Fruit fly (Drosophila melanogaster) whole organism, embryonic: Measurements from ENCODE around the gene stv.
A peak's percentile ranks its signal among the peaks of the same experiment; 100 is the strongest.

ENCODE experiments used
- Atf6 ChIP-seq: fragments of 200-800 bp; sonication (Bioruptor generic); IDR thresholded peaks from 2 replicates; pipeline ENCODE4 v1.3.6; 2022; ENCODE audit warnings: missing biosample characterization, missing genetic modification characterization
- BtbVII ChIP-seq: fragments of 200-800 bp; sonication (Bioruptor generic); optimal IDR thresholded peaks from 3 replicates; lab custom pipeline; 2017; ENCODE audit warnings: missing biosample characterization, mild to moderate bottlenecking, missing genetic modification characterization
- CG10543 ChIP-seq: fragments of 200-800 bp; sonication (Bioruptor generic); optimal IDR thresholded peaks from 3 replicates; lab custom pipeline; 2017; ENCODE audit warnings: missing biosample characterization, mild to moderate bottlenecking, missing genetic modification characterization, moderate library complexity
- CG11456 ChIP-seq: fragments of 200-800 bp; sonication (Bioruptor generic); IDR thresholded peaks from 3 replicates; pipeline ENCODE4 v1.3.6; 2022; ENCODE audit warnings: missing biosample characterization, missing genetic modification characterization
- CG14441 ChIP-seq: fragments of 200-800 bp; sonication (Bioruptor generic); IDR thresholded peaks from 2 replicates; pipeline ENCODE4 v1.3.6; 2022; ENCODE audit warnings: missing biosample characterization, missing genetic modification characterization
- CG16779 ChIP-seq: fragments of 200-800 bp; sonication (Bioruptor generic); IDR thresholded peaks from 2 replicates; pipeline ENCODE4 v1.3.6; 2022; ENCODE audit warnings: missing biosample characterization, missing genetic modification characterization
- CG17359 ChIP-seq: fragments of 200-800 bp; sonication (Bioruptor generic); optimal IDR thresholded peaks from 3 replicates; lab custom pipeline; 2018; ENCODE audit warnings: missing biosample characterization, mild to moderate bottlenecking, missing genetic modification characterization, moderate library complexity
- CG1792 ChIP-seq: fragments of 200-800 bp; sonication (Bioruptor generic); optimal IDR thresholded peaks from 2 replicates; lab custom pipeline; 2016; ENCODE audit warnings: missing biosample characterization, missing genetic modification characterization
- CG2129 ChIP-seq: fragments of 200-800 bp; sonication (Bioruptor generic); IDR thresholded peaks from 2 replicates; pipeline ENCODE4 v1.3.6; 2022; ENCODE audit warnings: missing biosample characterization, missing genetic modification characterization; ENCODE audit not compliant: partially characterized antibody
- CG30020 ChIP-seq: fragments of 200-800 bp; optimal IDR thresholded peaks from 2 replicates; lab custom pipeline; 2019; ENCODE audit warnings: missing biosample characterization, mild to moderate bottlenecking, missing genetic modification characterization, moderate library complexity
- CG32767 ChIP-seq: fragments of 200-800 bp; sonication (Bioruptor generic); IDR thresholded peaks from 2 replicates; pipeline ENCODE4 v1.3.6; 2022; ENCODE audit warnings: missing biosample characterization, missing genetic modification characterization
- CG3281 ChIP-seq: fragments of 200-800 bp; sonication (Bioruptor generic); optimal IDR thresholded peaks from 3 replicates; lab custom pipeline; 2017; ENCODE audit warnings: missing biosample characterization, mild to moderate bottlenecking, missing genetic modification characterization
- CG34376 ChIP-seq: fragments of 200-800 bp; sonication (Bioruptor generic); optimal IDR thresholded peaks from 2 replicates; lab custom pipeline; 2018; ENCODE audit warnings: missing biosample characterization, mild to moderate bottlenecking, missing genetic modification characterization
- CG3847 ChIP-seq: fragments of 200-800 bp; sonication (Bioruptor generic); IDR thresholded peaks from 2 replicates; pipeline ENCODE4 v1.3.6; 2022; ENCODE audit warnings: missing biosample characterization, missing genetic modification characterization
- CG4360 ChIP-seq: fragments of 200-800 bp; sonication (Bioruptor generic); IDR thresholded peaks from 2 replicates; pipeline ENCODE4 v1.3.6; 2022; ENCODE audit warnings: missing biosample characterization, missing genetic modification characterization
- CG4854 ChIP-seq: fragments of 200-800 bp; sonication (Bioruptor generic); optimal IDR thresholded peaks from 2 replicates; lab custom pipeline; 2016; ENCODE audit warnings: missing biosample characterization, missing genetic modification characterization, inconsistent platforms
- CG6175 ChIP-seq: fragments of 200-800 bp; sonication (Bioruptor generic); IDR thresholded peaks from 3 replicates; pipeline ENCODE4 v1.3.6; 2022; ENCODE audit warnings: missing biosample characterization, missing genetic modification characterization
- CG6813 ChIP-seq: fragments of 200-800 bp; sonication (Bioruptor generic); optimal IDR thresholded peaks from 2 replicates; lab custom pipeline; 2017; ENCODE audit warnings: missing biosample characterization, missing genetic modification characterization, mild to moderate bottlenecking, moderate library complexity, missing genetic modification reagents
- CG8290 ChIP-seq, 3 experiments: fragments of 200-800 bp; sonication (Bioruptor generic); optimal IDR thresholded peaks; 2 replicates each; lab custom pipeline; 2016 to 2019; ENCODE audit warnings: missing biosample characterization in 3 of 3, missing genetic modification characterization in 3 of 3, mild to moderate bottlenecking in 2 of 3, moderate library complexity in 1 of 3
- CG9876 ChIP-seq: fragments of 200-800 bp; sonication (Bioruptor generic); optimal IDR thresholded peaks from 2 replicates; lab custom pipeline; 2016; ENCODE audit warnings: missing biosample characterization, missing genetic modification characterization
- CG9932 ChIP-seq: fragments of 200-800 bp; sonication (Bioruptor generic); IDR thresholded peaks from 2 replicates; pipeline ENCODE4 v1.3.6; 2022; ENCODE audit warnings: missing biosample characterization, missing genetic modification characterization
- HHEX ChIP-seq: fragments of 200-800 bp; sonication (Bioruptor generic); optimal IDR thresholded peaks from 3 replicates; lab custom pipeline; 2017; ENCODE audit warnings: missing biosample characterization, mild to moderate bottlenecking, missing genetic modification characterization, missing genetic modification reagents
- HLH4C ChIP-seq: fragments of 200-800 bp; sonication (Bioruptor generic); IDR thresholded peaks from 3 replicates; pipeline ENCODE4 v1.3.6; 2022; ENCODE audit warnings: missing biosample characterization, missing genetic modification characterization; ENCODE audit not compliant: partially characterized antibody
- Med ChIP-seq: fragments of 200-800 bp; sonication (Bioruptor generic); peaks from one replicate; lab custom pipeline; 2016; ENCODE audit warnings: missing biosample characterization, missing genetic modification characterization, mild to moderate bottlenecking, inconsistent platforms, moderate library complexity
- Scr ChIP-seq: fragments of 200-800 bp; sonication (Bioruptor generic); IDR thresholded peaks from 2 replicates; pipeline ENCODE4 v1.3.6; 2022; ENCODE audit warnings: missing biosample characterization, missing genetic modification characterization; ENCODE audit not compliant: partially characterized antibody
- amos ChIP-seq: fragments of 200-800 bp; sonication (Bioruptor generic); IDR thresholded peaks from 2 replicates; pipeline ENCODE4 v1.3.6; 2022; ENCODE audit warnings: missing biosample characterization, missing genetic modification characterization; ENCODE audit not compliant: partially characterized antibody
- aop ChIP-seq: fragments of 200-800 bp; sonication (Bioruptor generic); IDR thresholded peaks from 2 replicates; pipeline ENCODE4 v1.3.6; 2022; ENCODE audit warnings: missing biosample characterization, missing genetic modification characterization
- chinmo ChIP-seq: fragments of 200-800 bp; sonication (Bioruptor generic); IDR thresholded peaks from 4 replicates; pipeline ENCODE4 v1.3.6; 2022; ENCODE audit warnings: missing biosample characterization, missing genetic modification characterization; ENCODE audit not compliant: partially characterized antibody
- ems ChIP-seq: fragments of 200-800 bp; sonication (Bioruptor generic); optimal IDR thresholded peaks from 3 replicates; lab custom pipeline; 2016; ENCODE audit warnings: missing biosample characterization, missing genetic modification characterization
- eyg ChIP-seq: fragments of 200-800 bp; sonication (Bioruptor generic); optimal IDR thresholded peaks from 3 replicates; lab custom pipeline; 2016; ENCODE audit warnings: missing biosample characterization, missing genetic modification characterization
- fd96Cb ChIP-seq: fragments of 200-800 bp; sonication (Bioruptor generic); optimal IDR thresholded peaks from 2 replicates; lab custom pipeline; 2018; ENCODE audit warnings: missing biosample characterization, mild to moderate bottlenecking, missing genetic modification characterization, moderate library complexity
- ftz-f1 ChIP-seq: fragments of 200-800 bp; sonication (Bioruptor generic); optimal IDR thresholded peaks from 2 replicates; lab custom pipeline; 2016; ENCODE audit warnings: missing biosample characterization, missing genetic modification characterization
- gsb-n ChIP-seq: fragments of 200-800 bp; sonication (Bioruptor generic); optimal IDR thresholded peaks from 3 replicates; lab custom pipeline; 2018; ENCODE audit warnings: missing biosample characterization, mild to moderate bottlenecking, missing genetic modification characterization
- her ChIP-seq: fragments of 200-800 bp; sonication (Bioruptor generic); optimal IDR thresholded peaks from 2 replicates; lab custom pipeline; 2016; ENCODE audit warnings: missing biosample characterization, missing genetic modification characterization
- hkb ChIP-seq, 2 experiments: fragments of 200-800 bp in 1 of 2; fragments of >200 bp in 1 of 2; sonication (Bioruptor generic) in 1 of 2; IDR thresholded peaks in 1 of 2; optimal IDR thresholded peaks in 1 of 2; 2 replicates each; pipeline versions ENCODE4 v1.3.6 to Lab custom; 2017 to 2022; ENCODE audit warnings: missing biosample characterization in 1 of 2, missing genetic modification characterization in 1 of 2
- inv ChIP-seq: fragments of 200-800 bp; sonication (Bioruptor generic); IDR thresholded peaks from 2 replicates; pipeline ENCODE4 v1.3.6; 2022; ENCODE audit warnings: missing biosample characterization, missing genetic modification characterization; ENCODE audit not compliant: partially characterized antibody
- mirr ChIP-seq: fragments of 200-800 bp; sonication (Bioruptor generic); optimal IDR thresholded peaks from 3 replicates; lab custom pipeline; 2018; ENCODE audit warnings: missing biosample characterization, mild to moderate bottlenecking, missing genetic modification characterization
- otp ChIP-seq: fragments of 200-800 bp; sonication (Bioruptor generic); IDR thresholded peaks from 3 replicates; pipeline ENCODE4, ENCODE4 v1.3.6; 2022; ENCODE audit warnings: missing biosample characterization, missing genetic modification characterization
- rib ChIP-seq: fragments of 200-800 bp; sonication (Bioruptor generic); IDR thresholded peaks from 2 replicates; pipeline ENCODE4 v1.3.6; 2022; ENCODE audit warnings: missing biosample characterization, missing genetic modification characterization
- schlank ChIP-seq: fragments of 200-800 bp; sonication (Bioruptor generic); optimal IDR thresholded peaks from 2 replicates; lab custom pipeline; 2018; ENCODE audit warnings: missing biosample characterization, mild to moderate bottlenecking, missing genetic modification characterization
- sna ChIP-seq: fragments of 200-800 bp; sonication (Bioruptor generic); IDR thresholded peaks from 2 replicates; pipeline ENCODE4 v1.3.6; 2022; ENCODE audit warnings: missing biosample characterization, missing genetic modification characterization; ENCODE audit not compliant: partially characterized antibody
- so ChIP-seq: fragments of 200-800 bp; sonication (Bioruptor generic); IDR thresholded peaks from 3 replicates; pipeline ENCODE4 v1.3.6; 2022; ENCODE audit warnings: missing biosample characterization, missing genetic modification characterization
- sr ChIP-seq: fragments of 200-800 bp; sonication (Bioruptor generic); IDR thresholded peaks from 3 replicates; pipeline ENCODE4 v1.3.6; 2022; ENCODE audit warnings: missing biosample characterization, missing genetic modification characterization
- tna ChIP-seq: fragments of 200-800 bp; sonication (Bioruptor generic); IDR thresholded peaks from 2 replicates; pipeline ENCODE4 v1.3.6; 2022; ENCODE audit warnings: missing biosample characterization, missing genetic modification characterization; ENCODE audit not compliant: partially characterized antibody
- z ChIP-seq: fragments of 200-800 bp; sonication (Bioruptor generic); IDR thresholded peaks from 3 replicates; pipeline ENCODE4 v1.3.6; 2022; ENCODE audit warnings: missing biosample characterization, missing genetic modification characterization
- zfh1 ChIP-seq: fragments of 200-800 bp; sonication (Bioruptor generic); IDR thresholded peaks from 3 replicates; pipeline ENCODE4 v1.3.6; 2022; ENCODE audit warnings: missing biosample characterization, missing genetic modification characterization

stv gene

dm6 chr3L:13477453-13478184 is at the start of gene stv:
Gene stv (plus strand): TSS chr3L:13477541.
- TF ChIP-seq schlank (no peak), BtbVII (GFP tag; lab: Kevin White, UChicago) (peak; percentile 28), zfh1 (no peak), ems (no peak), chinmo (peak; percentile 87; the same call in 2 of the 4 replicates), Atf6 (GFP tag; lab: Robert Waterston, UW) (peak; percentile 7; the same call in 1 of the 2 replicates), CG34376 (GFP tag; lab: Kevin White, UChicago) (peak; percentile 10), CG14441 (GFP tag; lab: Robert Waterston, UW) (peak; percentile 27; the same call in 1 of the 2 replicates), ftz-f1 (GFP tag; lab: Kevin White, UChicago) (peak; percentile 28), CG10543 (GFP tag; lab: Kevin White, UChicago) (peak; percentile 57), tna (GFP tag; lab: Robert Waterston, UW) (peak; percentile 21; the same call in 1 of the 2 replicates), aop (no peak), eyg (GFP tag; lab: Kevin White, UChicago) (no peak), CG11456 (peak; percentile 37; the same call in 2 of the 3 replicates), amos (GFP tag; lab: Robert Waterston, UW) (peak; percentile 40; the same call in 1 of the 2 replicates), CG1792 (no peak), gsb-n (no peak), CG8290 (GFP tag; optimal IDR thresholded peaks at IDR 0.05; lab: Kevin White, UChicago) (no peak), CG8290 (tag; optimal IDR thresholded peaks at IDR 0.05; lab: Kevin White, UChicago) (peak in 1 of 2 experiments; percentile 13), z (GFP tag; lab: Robert Waterston, UW) (0 out of 3 replicates have a peak, but pooled peaks have one; percentile 31), CG32767 (GFP tag; lab: Robert Waterston, UW) (0 out of 2 replicates have a peak, but pooled peaks have one; percentile 10), otp (0 out of 3 replicates have a peak, but pooled peaks have one; percentile 41), CG3281 (GFP tag; lab: Kevin White, UChicago) (peak; percentile 25), sr (GFP tag; lab: Robert Waterston, UW) (peak; percentile 64; the same call in 2 of the 3 replicates), her (GFP tag; lab: Kevin White, UChicago) (no peak), so (peak; percentile 6; the same call in 1 of the 3 replicates), HLH4C (GFP tag; lab: Robert Waterston, UW) (no peak), CG4360 (GFP tag; lab: Robert Waterston, UW) (peak; percentile 86), CG6175 (GFP tag; lab: Robert Waterston, UW) (0 out of 3 replicates have a peak, but pooled peaks have one; percentile 28), mirr (GFP tag; lab: Kevin White, UChicago) (peak; percentile 11), rib (GFP tag; lab: Robert Waterston, UW) (peak; percentile 27; the same call in 1 of the 2 replicates), CG16779 (0 out of 2 replicates have a peak, but pooled peaks have one; percentile 5), CG17359 (no peak), Med (GFP tag; lab: Kevin White, UChicago) (peak; percentile 49), inv (GFP tag; lab: Robert Waterston, UW) (peak; percentile 6; the same call in 1 of the 2 replicates), CG9932 (peak; percentile 30; the same call in 1 of the 2 replicates), Scr (GFP tag; lab: Robert Waterston, UW) (peak; percentile 25; the same call in 1 of the 2 replicates), CG9876 (no peak), CG4854 (GFP tag; lab: Kevin White, UChicago) (no peak), CG6813 (GFP tag; lab: Kevin White, UChicago) (peak; percentile 7), fd96Cb (tag; lab: Kevin White, UChicago) (no peak), hkb (optimal IDR thresholded peaks at IDR 0.05; lab: Kevin White, UChicago) (no peak), hkb (GFP tag; IDR thresholded peaks at IDR 0.05; lab: Robert Waterston, UW) (peak; percentile 42), CG30020 (tag; lab: Kevin White, UChicago) (no peak), CG2129 (GFP tag; lab: Robert Waterston, UW) (no peak), sna (GFP tag; lab: Robert Waterston, UW) (no peak), CG3847 (no peak), HHEX (GFP tag; lab: Kevin White, UChicago) (peak; percentile 12)
